Worm (Caenorhabditis elegans) whole organism, L2 larva: Measurements from ENCODE around the gene mai-2.

Experiments
- ZK546.5 ChIP-seq: sonication (generic microtip); optimal IDR thresholded peaks from 2 replicates; lab custom pipeline; 2017; ENCODE audit warnings: missing biosample characterization, missing genetic modification characterization
- alr-1 ChIP-seq: fragments of 150-350 bp; optimal IDR thresholded peaks from 2 replicates; lab custom pipeline; 2014; ENCODE audit warnings: missing biosample characterization, missing genetic modification characterization
- aly-2 ChIP-seq: fragments of 150-350 bp; optimal IDR thresholded peaks from 2 replicates; lab custom pipeline; 2014; ENCODE audit warnings: missing biosample characterization, missing genetic modification characterization
- ama-1 ChIP-seq: fragments of 150-350 bp; optimal IDR thresholded peaks from 2 replicates; lab custom pipeline; 2018; ENCODE audit warnings: inconsistent platforms
- elt-3 ChIP-seq: sonication (generic microtip); optimal IDR thresholded peaks from 2 replicates; lab custom pipeline; 2017; ENCODE audit warnings: missing biosample characterization, missing genetic modification characterization
- fos-1 ChIP-seq: fragments of 150-350 bp; optimal IDR thresholded peaks from 2 replicates; lab custom pipeline; 2014; ENCODE audit warnings: missing biosample characterization, missing genetic modification characterization
- nhr-12 ChIP-seq: fragments of 150-350 bp; optimal IDR thresholded peaks from 2 replicates; lab custom pipeline; 2014; ENCODE audit warnings: missing biosample characterization, missing genetic modification characterization
- peb-1 ChIP-seq: fragments of 150-350 bp; optimal IDR thresholded peaks from 2 replicates; lab custom pipeline; 2014; ENCODE audit warnings: missing biosample characterization, missing genetic modification characterization
- sma-9 ChIP-seq, 2 experiments: fragments of 150-350 bp in 1 of 2; sonication (generic microtip) in 1 of 2; optimal IDR thresholded peaks; 2 replicates each; lab custom pipeline; 2014 to 2016; ENCODE audit warnings: missing genetic modification characterization in 2 of 2, mild to moderate bottlenecking in 1 of 2, missing biosample characterization in 1 of 2, missing compliant biosample characterization in 1 of 2, missing genetic modification reagents in 1 of 2, moderate library complexity in 1 of 2
- snpc-4 ChIP-seq: fragments of 150-350 bp; optimal IDR thresholded peaks from 2 replicates; lab custom pipeline; 2014; ENCODE audit warnings: missing biosample characterization, missing genetic modification characterization
- zag-1 ChIP-seq: fragments of 150-350 bp; optimal IDR thresholded peaks from 2 replicates; lab custom pipeline; 2014; ENCODE audit warnings: missing biosample characterization, missing genetic modification characterization

- TF ChIP-seq snpc-4 (no peak), zag-1 (tag; lab: Kevin White, UChicago) (no peak), alr-1 (tag; lab: Kevin White, UChicago) (no peak), ama-1 (lab: Kevin White, UChicago) (peak; percentile 72), fos-1 (tag; lab: Kevin White, UChicago) (no peak), sma-9 (GFP tag; optimal IDR thresholded peaks at IDR 0.05; lab: Kevin White, UChicago) (peak; percentile 29), sma-9 (tag; optimal IDR thresholded peaks at IDR 0.05; lab: Kevin White, UChicago) (no peak), peb-1 (tag; lab: Kevin White, UChicago) (no peak), elt-3 (tag; lab: Kevin White, UChicago) (no peak), nhr-12 (no peak), ZK546.5 (tag; lab: Kevin White, UChicago) (no peak), aly-2 (tag; lab: Kevin White, UChicago) (no peak)
Measured at ce11 chrIV:3336585-3336984, 49.1 kb upstream of the mai-2 start, which contains the start of gene F42A6.6.
